Worm (Caenorhabditis elegans): ENCODE measurements around the gene Y59A8B.24.

The Y59A8B.24 gene

ce11 chrV:17943877-17944472, 7.8 kb upstream of the Y59A8B.24 start:
- no peak for TF ChIP-seq lim-6 (tag; optimal IDR thresholded peaks at IDR 0.05)
- no peak for TF ChIP-seq rnt-1 (tag; optimal IDR thresholded peaks at IDR 0.05)
- TF ChIP-seq sox-4 (tag; optimal IDR thresholded peaks at IDR 0.05) = no peak
- no peak for TF ChIP-seq elt-2 (tag; optimal IDR thresholded peaks at IDR 0.05)
- TF ChIP-seq ceh-9 (tag; optimal IDR thresholded peaks at IDR 0.05) = no peak
- no peak for TF ChIP-seq hlh-30 (tag; optimal IDR thresholded peaks at IDR 0.05; ENCODE audit: insufficient read depth)
- TF ChIP-seq mec-3 (tag; optimal IDR thresholded peaks at IDR 0.05; ENCODE audit: borderline replicate concordance) = no peak
- no peak for TF ChIP-seq lin-11 (tag; optimal IDR thresholded peaks at IDR 0.05)
- no peak for TF ChIP-seq unc-42 (tag; optimal IDR thresholded peaks at IDR 0.05)
- no peak for TF ChIP-seq tbx-2 (tag; optimal IDR thresholded peaks at IDR 0.05)
- no peak for TF ChIP-seq ceh-34 (tag; optimal IDR thresholded peaks at IDR 0.05)
- no peak for TF ChIP-seq C38D4.7 (GFP tag; optimal IDR thresholded peaks at IDR 0.05)
- TF ChIP-seq syd-9 (tag; optimal IDR thresholded peaks at IDR 0.05) = no peak
- no peak for TF ChIP-seq hlh-15 (tag; optimal IDR thresholded peaks at IDR 0.05)
- no peak for TF ChIP-seq ceh-18 (tag; optimal IDR thresholded peaks at IDR 0.05)
- no peak for TF ChIP-seq ceh-24 (tag; optimal IDR thresholded peaks at IDR 0.05)
- TF ChIP-seq sox-2 (GFP tag; IDR thresholded peaks at IDR 0.05) = no peak
- TF ChIP-seq tbx-7 (tag; optimal IDR thresholded peaks at IDR 0.05) = no peak
- no peak for TF ChIP-seq pax-1 (tag; optimal IDR thresholded peaks at IDR 0.05)
- no peak for TF ChIP-seq ceh-31 (tag; optimal IDR thresholded peaks at IDR 0.05)

ce11 chrV:17944849-17945452, 6.8 kb upstream of the Y59A8B.24 start:
- TF ChIP-seq ceh-31 (tag; optimal IDR thresholded peaks at IDR 0.05) (no peak), dmd-4 (tag; optimal IDR thresholded peaks at IDR 0.05; ENCODE audit: borderline replicate concordance) (no peak), npax-4 (tag; optimal IDR thresholded peaks at IDR 0.05) (no peak), ceh-45 (GFP tag; IDR thresholded peaks at IDR 0.05) (no peak), sox-4 (tag; optimal IDR thresholded peaks at IDR 0.05) (no peak), unc-3 (GFP tag; conservative IDR thresholded peaks at IDR 0.05) (no peak), unc-3 (tag; optimal IDR thresholded peaks at IDR 0.05) (no peak), elt-2 (tag; optimal IDR thresholded peaks at IDR 0.05) (no peak), ahr-1 (tag; optimal IDR thresholded peaks at IDR 0.05) (no peak), nhr-232 (tag; optimal IDR thresholded peaks at IDR 0.05) (no peak), pqm-1 (tag; optimal IDR thresholded peaks at IDR 0.05) (no peak), hlh-30 (tag; optimal IDR thresholded peaks at IDR 0.05; ENCODE audit: insufficient read depth) (no peak), ceh-9 (tag; optimal IDR thresholded peaks at IDR 0.05) (no peak), fkh-10 (GFP tag; optimal IDR thresholded peaks at IDR 0.05) (no peak)

- TF ChIP-seq fkh-10 (GFP tag; optimal IDR thresholded peaks at IDR 0.05) (no peak), elt-4 (tag; optimal IDR thresholded peaks at IDR 0.05) (no peak), ceh-2 (tag; optimal IDR thresholded peaks at IDR 0.05) (no peak), unc-3 (GFP tag; conservative IDR thresholded peaks at IDR 0.05) (no peak), unc-3 (tag; optimal IDR thresholded peaks at IDR 0.05) (no peak), T23F11.4 (GFP tag; optimal IDR thresholded peaks at IDR 0.05) (no peak), ceh-19 (GFP tag; optimal IDR thresholded peaks at IDR 0.05) (no peak), ref-2 (tag; optimal IDR thresholded peaks at IDR 0.05) (no peak), ceh-6 (GFP tag; optimal IDR thresholded peaks at IDR 0.05) (no peak), pat-9 (tag; optimal IDR thresholded peaks at IDR 0.05) (no peak)
Observed at ce11 chrV:17945460-17945859, 6.3 kb upstream of the Y59A8B.24 start.

- TF ChIP-seq hlh-6 (tag; optimal IDR thresholded peaks at IDR 0.05) = no peak
- no peak for TF ChIP-seq ceh-45 (GFP tag; IDR thresholded peaks at IDR 0.05)
- TF ChIP-seq syd-9 (tag; optimal IDR thresholded peaks at IDR 0.05) = no peak
- TF ChIP-seq ceh-30 (tag; optimal IDR thresholded peaks at IDR 0.05) = no peak
- TF ChIP-seq unc-3 (GFP tag; conservative IDR thresholded peaks at IDR 0.05) = no peak
- TF ChIP-seq unc-3 (tag; optimal IDR thresholded peaks at IDR 0.05) = no peak
- no peak for TF ChIP-seq ceh-31 (tag; optimal IDR thresholded peaks at IDR 0.05)
- no peak for TF ChIP-seq pqm-1 (tag; optimal IDR thresholded peaks at IDR 0.05)
- TF ChIP-seq sox-2 (GFP tag; IDR thresholded peaks at IDR 0.05) = no peak
- TF ChIP-seq F13H6.1 (tag; optimal IDR thresholded peaks at IDR 0.05) = no peak
- no peak for TF ChIP-seq lin-11 (tag; optimal IDR thresholded peaks at IDR 0.05)
- TF ChIP-seq ref-2 (tag; optimal IDR thresholded peaks at IDR 0.05) = no peak
- TF ChIP-seq fkh-6 (tag; optimal IDR thresholded peaks at IDR 0.05) = no peak
- no peak for TF ChIP-seq ceh-6 (GFP tag; optimal IDR thresholded peaks at IDR 0.05)
- TF ChIP-seq ceh-34 (tag; optimal IDR thresholded peaks at IDR 0.05) = no peak
Observed at ce11 chrV:17947266-17947665, 4.5 kb upstream of the Y59A8B.24 start.
